Fruit fly (Drosophila melanogaster) ovary, adult (tissue): ENCODE results near the gene Naa60.

Experiments
- CG17801 ChIP-seq: fragments of 200-800 bp; optimal IDR thresholded peaks from 2 replicates; lab custom pipeline; 2019; ENCODE audit warnings: missing biosample characterization, mild to moderate bottlenecking, missing genetic modification characterization, moderate library complexity; ENCODE audit not compliant: partially characterized antibody

Gene Naa60

DNA sequence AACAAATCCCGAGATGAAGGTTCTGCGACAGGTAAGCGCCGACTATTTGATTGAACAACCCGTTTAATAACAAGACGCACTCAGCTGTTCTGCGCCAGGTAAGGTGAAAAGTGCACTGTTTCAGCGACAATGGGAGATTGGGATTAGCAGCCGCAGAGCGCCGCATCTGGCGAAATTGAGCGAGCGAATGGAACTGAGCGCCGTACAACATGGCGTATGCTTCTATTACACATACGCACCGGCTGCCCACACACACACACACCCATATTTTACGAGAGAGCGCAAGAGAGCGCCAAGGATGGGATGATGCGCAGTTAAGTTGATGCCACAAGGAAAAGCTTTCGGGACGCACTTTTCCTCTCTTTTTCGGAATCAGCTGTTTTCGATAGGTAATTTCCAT is 31.5 kb upstream of the Naa60 start:
- TF ChIP-seq CG17801, result no peak

DNA sequence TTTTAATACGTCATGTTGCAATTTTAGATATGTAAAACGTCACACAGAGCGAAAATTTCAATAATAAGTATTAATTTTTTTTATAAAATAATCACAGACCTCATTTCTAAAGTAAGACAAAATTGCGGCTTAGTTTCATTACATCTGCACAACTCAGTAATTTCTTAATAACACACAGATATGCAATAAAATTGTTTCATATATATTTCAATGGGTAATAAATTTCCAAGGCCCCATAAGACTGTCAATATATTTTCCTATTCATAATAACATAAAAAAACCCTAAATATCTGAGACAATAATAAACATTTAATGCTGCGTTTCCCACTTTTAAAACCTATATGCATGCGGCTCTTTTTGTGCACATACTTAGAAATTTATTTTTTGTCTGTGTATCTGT is 31.0 kb upstream of the Naa60 start:
- TF ChIP-seq CG17801, result no peak

DNA sequence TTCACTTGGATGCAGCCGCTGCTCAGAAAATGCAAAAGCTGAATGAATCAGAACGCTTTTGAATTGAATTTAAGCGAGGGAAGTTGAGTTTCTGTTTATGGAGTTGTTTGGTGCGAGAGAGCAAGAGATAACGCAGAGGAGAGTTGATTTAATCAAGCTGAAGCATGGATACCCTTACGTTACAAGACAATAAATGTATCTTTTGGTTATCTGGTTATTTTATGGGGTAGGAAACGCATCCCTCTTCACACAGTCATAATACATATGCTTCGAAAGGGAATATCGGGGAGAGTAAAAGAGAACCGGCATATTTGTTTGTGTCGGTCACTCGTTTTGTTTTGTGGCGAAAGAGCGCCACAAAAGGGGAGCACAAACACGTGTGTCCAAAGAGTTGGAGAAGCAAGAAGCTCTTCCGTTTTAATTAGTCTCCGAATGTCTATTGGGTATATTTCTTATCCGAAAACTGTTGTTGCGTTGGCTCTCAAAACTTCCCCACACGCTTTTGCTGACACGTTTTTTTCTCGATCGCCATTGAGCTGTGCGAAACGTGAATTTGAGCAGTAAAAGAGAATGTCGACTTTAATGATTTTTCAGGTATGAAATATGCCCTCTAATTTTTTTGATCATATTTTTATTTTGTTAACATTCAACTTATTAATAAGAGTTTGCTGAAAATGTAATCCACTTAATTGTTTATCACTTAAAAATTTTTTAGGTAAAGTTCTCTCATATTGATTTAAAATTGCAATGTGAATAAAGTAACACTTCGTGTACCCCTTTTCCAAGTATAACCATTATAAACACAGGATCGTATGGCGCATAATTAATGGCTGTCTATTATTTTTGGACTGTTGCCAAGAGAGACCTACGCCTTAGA is 29.8 kb upstream of the Naa60 start, which contains the start of gene Prps:
Gene Prps (minus strand): TSS at position 51 of the 877 bp plus-strand sequence.
- peak; percentile 68 for TF ChIP-seq CG17801

DNA sequence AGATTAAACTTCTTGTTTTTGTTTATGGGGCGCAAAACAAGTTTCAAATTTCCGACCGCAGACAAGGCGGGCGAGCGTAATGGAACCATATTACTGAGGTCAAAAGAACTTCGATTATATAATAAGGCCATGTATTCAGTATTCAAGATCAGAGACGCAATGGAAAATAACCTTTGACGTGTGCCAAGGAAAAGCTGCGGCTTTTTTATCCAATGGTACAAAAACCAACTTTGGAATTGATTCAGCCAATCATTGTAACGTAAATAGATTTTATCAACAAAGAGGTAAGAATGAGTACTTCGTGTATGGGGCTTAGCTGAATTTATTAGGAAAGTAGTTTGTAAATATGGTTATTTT is 29.2 kb upstream of the Naa60 start:
- no peak for TF ChIP-seq CG17801

DNA sequence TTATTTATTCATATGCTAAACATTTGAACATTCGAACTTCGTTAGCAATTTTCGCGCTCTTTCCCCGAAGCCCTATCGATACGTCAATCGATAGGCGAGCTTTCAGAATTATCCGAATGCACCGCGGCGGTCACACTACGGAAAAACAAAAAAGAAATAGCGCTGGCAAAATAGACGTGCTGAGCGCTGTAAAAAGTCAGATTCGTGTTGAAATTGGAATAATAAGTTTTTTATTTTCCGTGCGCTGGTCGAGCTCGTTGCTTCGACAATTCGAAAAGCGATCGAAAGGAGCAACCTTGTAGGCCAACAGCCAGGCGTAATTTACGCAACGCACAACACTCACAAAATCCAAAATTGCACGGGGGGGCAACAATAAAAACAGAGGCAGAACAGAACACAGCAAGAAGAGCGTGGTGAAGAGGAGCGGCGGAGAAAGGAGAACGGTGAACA is 28.5 kb upstream of the Naa60 start, which contains the start of gene Ubc4:
Gene Ubc4 (plus strand): TSS at position 144 of the 450 bp plus-strand sequence.
- peak; percentile 44 for TF ChIP-seq CG17801

DNA sequence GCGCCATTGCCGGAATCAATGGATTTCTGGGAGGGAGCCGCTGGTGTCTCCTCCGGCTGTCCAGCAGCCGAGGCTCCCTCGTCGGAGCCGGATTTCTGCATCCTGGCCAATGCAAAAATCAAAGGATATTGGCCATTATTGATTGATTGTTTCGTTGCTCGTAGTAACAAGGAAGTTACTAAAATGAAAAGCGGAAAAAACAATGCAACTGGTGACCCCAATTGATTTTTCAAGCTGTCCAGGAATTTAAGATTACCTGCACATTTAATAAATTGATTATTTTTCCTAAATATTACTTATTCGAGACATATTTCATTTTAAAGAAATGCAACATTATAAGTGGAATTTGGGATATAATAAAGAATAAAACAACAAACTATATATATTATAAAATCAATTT is 23.2 kb upstream of the Naa60 start, which contains the start of gene CG6761:
Gene CG6761 (minus strand): TSS at position 101 of the 400 bp plus-strand sequence.
- TF ChIP-seq CG17801, result no peak

DNA sequence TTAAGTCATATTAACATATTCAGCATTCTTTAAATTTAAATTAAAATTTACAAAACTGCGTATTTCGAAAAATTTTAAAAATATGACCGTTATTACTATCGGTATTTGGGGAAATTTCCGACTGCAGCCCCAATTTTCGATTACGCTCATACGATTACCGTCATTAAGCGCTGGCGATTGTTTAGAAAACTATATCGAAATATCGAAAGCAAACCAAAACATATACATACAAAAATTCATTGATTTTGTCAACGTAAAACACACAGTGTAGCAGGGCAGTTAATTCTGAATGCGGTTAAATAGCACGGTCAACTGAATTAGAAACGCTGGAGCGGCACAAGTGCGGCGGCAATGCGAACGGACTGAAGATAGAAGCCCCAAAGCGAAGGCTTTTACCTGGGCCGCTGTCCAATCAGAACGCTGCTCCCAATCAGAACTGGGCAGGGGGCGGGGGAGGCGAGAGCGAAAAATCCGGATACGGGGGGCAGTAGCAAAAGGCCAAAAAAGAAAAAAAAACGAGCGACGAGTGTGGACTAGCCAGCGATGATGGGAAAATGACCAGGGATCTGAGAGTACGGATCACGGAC is 22.4 kb upstream of the Naa60 start, which contains the start of gene CG16711:
Gene CG16711 (plus strand): TSS at position 170 of the 587 bp plus-strand sequence.
- no peak for TF ChIP-seq CG17801

DNA sequence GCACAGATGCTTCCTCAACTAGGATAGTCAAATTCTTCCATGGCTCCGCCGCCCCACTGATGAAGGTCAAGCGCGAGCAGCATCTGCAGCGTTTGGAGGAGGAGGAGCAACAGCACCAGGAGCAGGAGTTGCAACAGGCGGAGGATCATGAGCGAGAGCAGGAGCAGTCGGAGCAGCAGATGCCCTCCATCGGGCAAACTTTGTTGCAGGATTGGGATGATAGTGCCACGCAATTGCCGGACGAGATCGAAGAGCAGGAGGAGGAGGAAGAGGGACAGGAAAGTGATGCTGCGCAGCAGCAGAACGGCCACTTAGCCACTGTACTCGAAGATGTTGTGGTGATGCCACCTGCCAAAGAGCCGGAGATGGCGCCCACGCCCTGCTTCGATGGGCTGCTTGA is 21.1 kb upstream of the Naa60 start:
- no peak for TF ChIP-seq CG17801

DNA sequence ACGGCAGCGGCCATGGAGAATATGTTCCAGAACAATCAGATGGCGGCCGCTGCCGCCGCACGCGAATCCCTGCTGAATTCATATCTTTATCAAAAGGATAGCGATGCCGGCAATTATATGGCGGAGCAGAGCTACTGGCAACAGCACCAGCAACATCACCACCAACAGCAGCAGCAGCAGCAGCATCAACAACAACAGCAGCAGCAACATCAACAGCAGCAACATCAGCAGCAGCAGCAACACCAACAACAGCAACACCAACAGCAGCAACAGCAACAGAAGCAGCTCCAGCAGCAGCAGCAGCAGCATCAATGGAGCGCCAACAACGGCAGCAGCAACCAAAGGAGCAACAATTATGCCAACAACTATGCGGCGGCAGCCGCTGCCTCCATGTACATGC is 17.9 kb upstream of the Naa60 start:
- TF ChIP-seq CG17801, result no peak

DNA sequence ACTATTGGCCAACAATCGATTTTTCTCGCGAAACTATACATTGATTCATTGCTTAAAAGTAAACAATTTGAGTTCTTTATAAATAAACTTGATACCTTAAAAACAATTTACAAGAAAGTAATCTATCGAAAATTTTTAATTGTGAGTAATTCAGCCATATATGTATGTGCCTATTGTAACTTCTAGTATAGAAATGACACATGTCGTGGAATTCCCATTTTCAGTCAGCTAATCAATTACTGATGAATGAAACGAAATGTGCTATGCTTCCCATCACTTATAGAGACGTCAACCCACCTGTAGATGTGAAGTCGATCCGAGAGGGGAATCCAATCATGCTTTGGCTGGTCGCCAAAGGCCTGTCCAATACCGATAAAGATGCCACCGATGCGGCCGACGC is 15.5 kb upstream of the Naa60 start:
- TF ChIP-seq CG17801, result no peak

DNA sequence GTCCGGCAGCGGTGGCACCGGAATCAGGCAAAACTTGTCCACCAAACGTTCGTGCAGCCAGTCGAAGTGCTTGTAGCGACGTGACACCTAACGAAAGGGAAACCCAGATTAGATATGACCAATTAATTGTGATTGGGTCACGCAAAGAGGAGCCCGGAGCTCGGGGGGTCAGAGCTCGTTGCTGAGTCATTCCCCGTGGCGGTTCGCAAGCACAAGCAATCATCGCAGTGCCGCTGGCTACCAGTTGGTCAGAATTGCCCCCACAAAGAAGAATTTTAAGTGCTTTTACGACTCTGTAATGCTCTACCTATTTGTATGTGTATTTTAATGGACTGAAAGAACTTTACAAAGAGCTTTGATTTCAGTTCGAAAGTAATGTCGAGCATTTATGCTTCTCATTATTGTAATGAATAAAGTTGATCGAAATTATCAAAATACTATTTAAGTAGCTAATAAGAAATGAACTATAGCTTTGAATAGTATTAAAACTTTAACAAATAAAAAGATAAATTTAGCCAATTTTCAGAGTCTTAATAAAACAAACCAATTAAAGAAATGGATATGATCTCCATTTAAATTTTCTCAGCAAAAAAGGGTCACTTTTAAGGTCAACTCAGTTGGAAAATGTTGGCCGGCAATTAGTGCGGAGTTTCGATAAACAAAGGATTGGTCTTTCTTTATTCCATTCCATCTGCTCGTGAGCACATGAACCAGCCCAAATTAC is 14.5 kb upstream of the Naa60 start:
- no peak for TF ChIP-seq CG17801

DNA sequence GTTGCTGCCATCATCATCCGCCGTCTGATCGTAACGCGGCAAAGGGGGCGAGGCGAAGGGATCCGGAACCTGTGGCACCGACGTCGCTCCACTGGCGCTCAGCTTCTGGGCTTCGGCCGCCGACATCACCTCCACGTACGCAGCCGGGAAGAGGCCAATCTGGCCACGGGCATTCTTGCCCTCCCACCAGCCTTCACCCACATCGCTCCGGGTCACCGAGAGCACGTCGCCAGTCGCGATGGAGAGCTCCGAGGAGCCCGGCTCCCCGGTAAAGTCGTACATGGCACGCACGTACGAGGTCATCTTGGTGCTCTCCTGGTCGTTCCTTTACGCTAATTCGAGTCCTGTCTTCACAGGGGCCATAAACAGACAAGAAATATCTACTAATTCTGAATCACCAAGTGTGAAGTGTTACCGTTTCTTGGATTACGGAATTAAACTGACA is 13.3 kb upstream of the Naa60 start, which contains the start of gene SH3PX1:
Gene SH3PX1 (minus strand): TSS at position 445 of the 445 bp plus-strand sequence.
- no peak for TF ChIP-seq CG17801

DNA sequence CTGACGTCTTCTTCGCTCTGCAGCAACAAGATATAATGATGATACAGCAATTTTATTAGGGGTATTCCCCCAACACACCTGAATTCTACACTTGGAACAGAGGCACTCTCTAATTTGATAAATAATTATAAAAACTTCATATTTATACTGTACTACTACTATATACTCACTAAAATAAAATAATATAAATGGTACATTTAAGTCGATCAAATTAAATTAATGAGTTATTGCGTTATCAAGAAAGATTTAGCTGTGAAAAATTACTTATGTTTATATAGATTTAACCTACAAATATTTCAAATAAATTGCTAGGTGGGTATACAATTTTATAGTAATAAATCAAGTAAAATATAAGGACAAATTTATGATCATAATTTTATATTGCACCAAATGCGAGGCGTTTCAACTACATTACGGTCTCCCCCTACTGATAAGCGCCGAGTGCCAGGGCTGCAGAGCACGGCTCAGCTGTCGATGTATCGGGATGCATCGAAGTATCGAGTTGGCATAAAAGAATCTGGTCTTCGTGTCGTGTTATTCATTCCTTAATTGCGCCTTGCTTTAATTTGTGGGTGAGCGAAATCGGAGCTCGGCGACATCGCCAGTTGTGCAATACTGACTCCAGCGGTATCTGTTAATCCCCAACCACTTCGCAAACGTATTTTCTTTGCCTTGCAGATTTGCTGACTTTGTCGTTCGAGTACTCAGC is 12.7 kb upstream of the Naa60 start, which contains the start of gene vsg:
Gene vsg (plus strand): TSS at position 497 of the 709 bp plus-strand sequence.
- TF ChIP-seq CG17801, result peak; percentile 66

DNA sequence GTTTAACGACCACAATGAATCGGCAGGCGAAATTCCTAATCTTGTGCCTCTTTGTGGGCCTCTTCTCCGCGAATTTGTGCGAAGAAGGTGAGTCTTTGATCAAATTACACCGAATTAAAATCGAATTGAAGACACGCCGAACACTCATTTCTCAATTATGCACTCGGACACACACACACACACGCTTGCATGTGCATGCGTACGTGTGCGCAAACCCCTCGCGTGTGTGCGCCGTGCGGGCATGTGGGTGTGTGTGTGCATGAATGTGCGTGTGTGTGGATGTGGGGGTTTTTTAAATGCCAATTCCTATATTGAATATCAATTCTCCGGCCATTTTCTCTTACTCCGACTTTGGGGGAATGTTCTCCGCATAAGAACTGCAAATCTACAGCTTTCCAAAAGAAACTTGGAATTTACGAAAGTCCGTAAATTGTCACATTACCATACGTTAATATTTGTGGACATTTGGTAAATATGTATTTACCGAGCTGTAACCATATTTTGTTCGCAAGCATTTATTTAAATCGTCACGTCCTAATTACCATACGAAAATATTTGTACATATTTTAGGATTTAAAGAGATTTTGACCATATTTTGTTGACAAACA is 12.1 kb upstream of the Naa60 start:
- no peak for TF ChIP-seq CG17801

DNA sequence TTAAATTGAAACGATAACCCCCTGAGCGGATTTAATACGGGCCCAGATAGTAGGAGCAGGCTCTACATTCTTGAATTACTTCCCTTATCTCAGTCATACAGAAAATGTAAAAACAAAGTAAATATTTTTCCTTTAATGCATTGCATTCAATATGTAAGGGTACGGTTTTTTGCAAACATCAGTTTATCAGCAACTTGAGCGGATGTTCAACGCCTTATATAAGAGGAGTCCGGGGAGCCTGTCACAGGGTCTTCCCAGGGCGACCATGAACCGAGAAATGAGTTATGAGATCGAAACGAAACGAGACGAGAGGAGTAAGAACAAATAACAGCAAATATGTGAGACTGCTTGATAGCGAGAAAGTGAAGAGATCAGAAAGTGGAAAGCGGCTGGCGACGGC is 10.1 kb upstream of the Naa60 start:
- TF ChIP-seq CG17801, result no peak

DNA sequence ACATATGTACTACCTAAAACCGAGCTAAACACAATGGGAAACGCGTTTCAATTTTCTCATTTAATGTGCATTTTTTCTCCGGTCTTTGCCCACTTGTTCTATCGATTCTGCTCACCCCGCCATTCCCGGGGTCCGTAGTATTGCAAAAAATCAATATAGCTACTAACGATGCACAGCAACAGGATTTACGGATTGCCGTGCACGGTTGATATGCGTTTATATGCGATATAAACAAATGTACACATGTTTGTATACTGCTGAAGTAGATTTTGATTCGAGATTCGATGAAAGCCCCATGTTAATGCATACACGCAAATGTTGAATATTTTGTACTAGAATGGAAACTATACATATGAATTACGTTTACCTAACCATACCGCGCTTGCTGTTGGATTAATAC is 9.6 kb upstream of the Naa60 start:
- TF ChIP-seq CG17801, result no peak
